Fruit fly (Drosophila melanogaster): ENCODE data around the gene CG31128.

Gene CG31128

DNA sequence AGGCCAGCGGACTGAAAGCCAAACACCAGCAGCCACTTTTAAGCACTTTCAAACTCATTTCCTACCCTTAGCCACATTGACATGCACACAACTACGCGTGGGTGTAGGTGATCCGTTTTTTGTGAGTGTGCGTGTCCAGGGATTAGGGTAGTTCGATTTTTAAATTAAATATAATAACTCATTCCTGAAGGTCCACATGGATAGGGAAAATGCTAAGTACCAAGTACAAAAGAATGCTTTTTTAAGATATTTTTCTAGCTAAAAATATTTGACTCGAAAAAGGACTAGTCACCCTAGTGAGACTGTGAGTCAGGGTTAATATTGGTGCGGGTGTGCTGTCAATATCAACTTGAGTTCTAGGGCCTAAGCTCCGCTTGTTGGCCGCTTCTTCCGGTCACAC lies 5.6 kb downstream of the CG31128 start (continued):
- TF ChIP-seq CG2875 (GFP tag; optimal IDR thresholded peaks at IDR 0.05): no peak
- TF ChIP-seq grau (tag; optimal IDR thresholded peaks at IDR 0.05): peak; percentile 19
- TF ChIP-seq CrebB (tag; optimal IDR thresholded peaks at IDR 0.05): no peak
- peak; percentile 26 for TF ChIP-seq CG6854 (GFP tag; optimal IDR thresholded peaks at IDR 0.05)
- no peak for TF ChIP-seq pan (optimal IDR thresholded peaks at IDR 0.05)
- peak in 1 of 2 experiments; percentile 17 for TF ChIP-seq pan (GFP tag; optimal IDR thresholded peaks at IDR 0.05 in 1 of 2, IDR thresholded peaks at IDR 0.05 in 1 of 2)
- no peak for TF ChIP-seq cato (GFP tag; optimal IDR thresholded peaks at IDR 0.05; ENCODE audit: borderline replicate concordance)
- TF ChIP-seq ttk (GFP tag; IDR thresholded peaks at IDR 0.05): no peak
- no peak for TF ChIP-seq sna (GFP tag; IDR thresholded peaks at IDR 0.05; ENCODE audit: partially characterized antibody)
- no peak for TF ChIP-seq ems (GFP tag; optimal IDR thresholded peaks at IDR 0.05)
- TF ChIP-seq CG13424 (tag; optimal IDR thresholded peaks at IDR 0.05): peak; percentile 24
- TF ChIP-seq CG7556 (GFP tag; optimal IDR thresholded peaks at IDR 0.05): peak; percentile 3
- peak; percentile 13 for TF ChIP-seq BtbVII (GFP tag; optimal IDR thresholded peaks at IDR 0.05)
- no peak for TF ChIP-seq Sry-δ (GFP tag; optimal IDR thresholded peaks at IDR 0.05)
- no peak for TF ChIP-seq unc-4 (GFP tag; IDR thresholded peaks at IDR 0.05; ENCODE audit: partially characterized antibody)
- peak; percentile 62 for TF ChIP-seq CG2678 (tag; optimal IDR thresholded peaks at IDR 0.05)
- TF ChIP-seq CG10321 (GFP tag; IDR thresholded peaks at IDR 0.05): no peak
- no peak for TF ChIP-seq Bgb (GFP tag; IDR thresholded peaks at IDR 0.05; ENCODE audit: partially characterized antibody)
- no peak for TF ChIP-seq zfh1 (GFP tag; IDR thresholded peaks at IDR 0.05)
- TF ChIP-seq Ravus (GFP tag; IDR thresholded peaks at IDR 0.05): no peak
- no peak for TF ChIP-seq pho (GFP tag; optimal IDR thresholded peaks at IDR 0.05)
- peak; percentile 37 for TF ChIP-seq CG3281 (GFP tag; optimal IDR thresholded peaks at IDR 0.05)
- TF ChIP-seq CG15601 (tag; optimal IDR thresholded peaks at IDR 0.05): no peak
- TF ChIP-seq chm (GFP tag; IDR thresholded peaks at IDR 0.05): no peak
- no peak for TF ChIP-seq CG1529 (GFP tag; optimal IDR thresholded peaks at IDR 0.05)
- TF ChIP-seq eyg (GFP tag; optimal IDR thresholded peaks at IDR 0.05): no peak
- no peak for TF ChIP-seq Vsx1 (GFP tag; optimal IDR thresholded peaks at IDR 0.05)
- TF ChIP-seq CG17186 (GFP tag; optimal IDR thresholded peaks at IDR 0.05): no peak
- 0 out of 2 replicates have a peak, but pooled peaks have one; percentile 9 for TF ChIP-seq CG31441 (GFP tag; IDR thresholded peaks at IDR 0.05)
- TF ChIP-seq NfI (GFP tag; optimal IDR thresholded peaks at IDR 0.05): peak; percentile 35
- TF ChIP-seq CG13296 (GFP tag; optimal IDR thresholded peaks at IDR 0.05): peak; percentile 43
- no peak for TF ChIP-seq Gug (GFP tag; IDR thresholded peaks at IDR 0.05)
- no peak for TF ChIP-seq prd (optimal IDR thresholded peaks at IDR 0.05)
- TF ChIP-seq prd (GFP tag; IDR thresholded peaks at IDR 0.05): no peak
- no peak for TF ChIP-seq CG33557 (GFP tag; optimal IDR thresholded peaks at IDR 0.05)
- TF ChIP-seq HHEX (GFP tag; optimal IDR thresholded peaks at IDR 0.05): peak; percentile 11
- no peak for TF ChIP-seq Opbp (GFP tag; IDR thresholded peaks at IDR 0.05; ENCODE audit: partially characterized antibody)
- TF ChIP-seq Dref (GFP tag; IDR thresholded peaks at IDR 0.05): no peak
- peak; percentile 63 for TF ChIP-seq Hmr (GFP tag; optimal IDR thresholded peaks at IDR 0.05)
- peak; percentile 13 for TF ChIP-seq CG8924 (tag; optimal IDR thresholded peaks at IDR 0.05)
- no peak for TF ChIP-seq ham (GFP tag; IDR thresholded peaks at IDR 0.05)
- TF ChIP-seq CHES-1-like (GFP tag; optimal IDR thresholded peaks at IDR 0.05): no peak
- TF ChIP-seq tap (tag; optimal IDR thresholded peaks at IDR 0.05): peak; percentile 4
- no peak for TF ChIP-seq CG5245 (GFP tag; optimal IDR thresholded peaks at IDR 0.05)
- no peak for TF ChIP-seq fu2 (GFP tag; optimal IDR thresholded peaks at IDR 0.05)
- TF ChIP-seq otp (GFP tag; IDR thresholded peaks at IDR 0.05): no peak
- TF ChIP-seq sd (tag; optimal IDR thresholded peaks at IDR 0.05): no peak
- no peak for TF ChIP-seq CTCF (GFP tag; optimal IDR thresholded peaks at IDR 0.05)
- TF ChIP-seq CG9817 (tag; optimal IDR thresholded peaks at IDR 0.05): no peak
- TF ChIP-seq CG17612 (GFP tag; IDR thresholded peaks at IDR 0.05): no peak
- TF ChIP-seq gsb-n (tag; optimal IDR thresholded peaks at IDR 0.05): no peak
- no peak for TF ChIP-seq dati (GFP tag; IDR thresholded peaks at IDR 0.05)

Measured in whole organism, embryonic.